Worm (Caenorhabditis elegans) whole organism, midembryonic: ENCODE measurements around the gene srh-219.

Source experiments
- flt-1 ChIP-seq: fragments of 200-800 bp; sonication (Bioruptor generic); IDR thresholded peaks from 2 replicates; pipeline ENCODE4 v1.3.6; 2022; ENCODE audit warnings: missing genetic modification characterization, missing compliant biosample characterization
- klf-2 ChIP-seq: fragments of 200-800 bp; sonication (Bioruptor generic); conservative IDR thresholded peaks from 2 replicates; pipeline ENCODE4 v1.3.6; 2022; ENCODE audit warnings: missing genetic modification reagents, missing genetic modification characterization, missing compliant biosample characterization
- med-1 ChIP-seq: sonication (generic microtip); optimal IDR thresholded peaks from 2 replicates; lab custom pipeline; 2017; ENCODE audit warnings: missing genetic modification characterization, mild to moderate bottlenecking, missing compliant biosample characterization, antibody characterized with exemption, missing genetic modification reagents; ENCODE audit not compliant: insufficient read depth
- ref-1 ChIP-seq: fragments of 200-800 bp; sonication (Bioruptor generic); conservative IDR thresholded peaks from 2 replicates; pipeline ENCODE4 v1.3.6; 2022; ENCODE audit warnings: missing genetic modification reagents, missing genetic modification characterization, missing compliant biosample characterization
- ztf-23 ChIP-seq: fragments of 200-800 bp; sonication (Bioruptor generic); IDR thresholded peaks from 2 replicates; pipeline ENCODE4 v1.3.6; 2022; ENCODE audit warnings: missing genetic modification reagents, missing genetic modification characterization, missing compliant biosample characterization
- ztf-29 ChIP-seq: fragments of 200-800 bp; sonication (Bioruptor generic); IDR thresholded peaks from 2 replicates; pipeline ENCODE4 v1.3.6; 2022; ENCODE audit warnings: missing genetic modification reagents, missing genetic modification characterization, missing compliant biosample characterization

DNA sequence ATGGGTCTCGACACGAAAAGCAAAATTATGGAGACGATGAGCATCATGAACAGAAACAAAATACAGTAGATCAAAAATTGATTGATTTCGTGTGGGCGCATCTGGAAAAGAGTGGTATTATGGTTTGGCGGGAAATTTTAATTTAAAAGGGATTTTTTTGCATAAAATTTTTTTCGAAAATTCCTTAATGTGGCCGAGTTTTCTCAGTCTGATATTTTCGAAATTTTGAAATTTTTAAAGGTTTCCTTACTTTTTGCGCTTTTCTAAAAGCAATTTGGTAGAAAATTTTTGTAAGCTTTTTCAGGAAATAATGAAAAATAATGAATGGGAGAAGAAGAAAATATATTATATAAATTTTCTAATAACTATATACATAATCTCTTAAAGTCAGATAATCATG lies 38.6 kb downstream of the srh-219 start, which contains the start of gene F21A3.2:
- TF ChIP-seq ztf-23 (GFP tag; lab: Robert Waterston, UW) = no peak
- no peak for TF ChIP-seq ref-1
- no peak for TF ChIP-seq flt-1 (GFP tag; lab: Robert Waterston, UW)
- TF ChIP-seq ztf-29 (GFP tag; lab: Robert Waterston, UW) = no peak
- TF ChIP-seq med-1 (GFP tag; lab: Kevin White, UChicago) = no peak
- no peak for TF ChIP-seq klf-2 (GFP tag; lab: Robert Waterston, UW)
